Worm (Caenorhabditis elegans) whole organism, L3 larva: ENCODE data around the gene M28.8.
A peak's percentile ranks its signal among the peaks of the same experiment; 100 is the strongest.

Source experiments
- ZK546.5 ChIP-seq: sonication (generic microtip); optimal IDR thresholded peaks from 2 replicates; lab custom pipeline; 2017; ENCODE audit warnings: missing biosample characterization, missing genetic modification characterization
- ceh-16 ChIP-seq: sonication (generic microtip); optimal IDR thresholded peaks from 2 replicates; lab custom pipeline; 2017; ENCODE audit warnings: missing biosample characterization, missing genetic modification characterization
- egl-27 ChIP-seq: sonication (generic microtip); optimal IDR thresholded peaks from 4 replicates; lab custom pipeline; 2017; ENCODE audit warnings: missing biosample characterization, missing genetic modification reagents, missing genetic modification characterization
- egl-5 ChIP-seq: fragments of 150-350 bp; optimal IDR thresholded peaks from 2 replicates; lab custom pipeline; 2017; ENCODE audit warnings: missing biosample characterization, missing genetic modification reagents, missing genetic modification characterization, inconsistent platforms
- elt-2 ChIP-seq: sonication (generic microtip); optimal IDR thresholded peaks from 2 replicates; lab custom pipeline; 2016; ENCODE audit warnings: missing genetic modification reagents, mild to moderate bottlenecking, missing genetic modification characterization, missing compliant biosample characterization
- elt-3 ChIP-seq, 3 experiments: fragments of 150-350 bp in 1 of 3; sonication (generic microtip) in 2 of 3; optimal IDR thresholded peaks; 2 replicates in 2 of 3; 4 replicates in 1 of 3; lab custom pipeline; 2014 to 2017; ENCODE audit warnings: missing biosample characterization in 3 of 3, missing genetic modification characterization in 3 of 3
- fkh-10 ChIP-seq: sonication (generic microtip); optimal IDR thresholded peaks from 2 replicates; lab custom pipeline; 2017; ENCODE audit warnings: missing biosample characterization, missing genetic modification reagents, missing genetic modification characterization
- fos-1 ChIP-seq: fragments of 150-350 bp; optimal IDR thresholded peaks from 2 replicates; lab custom pipeline; 2014; ENCODE audit warnings: missing biosample characterization, missing genetic modification characterization
- hmg-11 ChIP-seq: sonication (generic microtip); optimal IDR thresholded peaks from 2 replicates; lab custom pipeline; 2016; ENCODE audit warnings: missing genetic modification characterization, missing compliant biosample characterization
- lin-15B ChIP-seq: fragments of 150-350 bp; optimal IDR thresholded peaks from 2 replicates; lab custom pipeline; 2014; ENCODE audit warnings: missing biosample characterization, missing genetic modification characterization
- lin-39 ChIP-seq: fragments of 150-350 bp; optimal IDR thresholded peaks from 2 replicates; lab custom pipeline; 2018; ENCODE audit warnings: missing biosample characterization, missing genetic modification reagents, missing genetic modification characterization
- lsy-12 ChIP-seq: sonication (generic microtip); optimal IDR thresholded peaks from 2 replicates; lab custom pipeline; 2016; ENCODE audit warnings: mild to moderate bottlenecking, missing genetic modification characterization, missing compliant biosample characterization
- mml-1 ChIP-seq: fragments of 150-350 bp; sonication (generic microtip); optimal IDR thresholded peaks from 3 replicates; lab custom pipeline; 2014; ENCODE audit warnings: missing biosample characterization, missing genetic modification characterization
- nfya-1 ChIP-seq: sonication (generic microtip); optimal IDR thresholded peaks from 2 replicates; lab custom pipeline; 2017; ENCODE audit warnings: missing genetic modification characterization, mild to moderate bottlenecking, missing compliant biosample characterization, antibody characterized with exemption, moderate library complexity; ENCODE audit not compliant: insufficient read depth
- nhr-11 ChIP-seq: fragments of 150-350 bp; optimal IDR thresholded peaks from 2 replicates; lab custom pipeline; 2014; ENCODE audit warnings: missing biosample characterization, missing genetic modification characterization
- nhr-12 ChIP-seq: fragments of 150-350 bp; optimal IDR thresholded peaks from 2 replicates; lab custom pipeline; 2014; ENCODE audit warnings: missing biosample characterization, missing genetic modification characterization
- nhr-23 ChIP-seq: fragments of 150-350 bp; optimal IDR thresholded peaks from 2 replicates; lab custom pipeline; 2014; ENCODE audit warnings: missing biosample characterization, missing genetic modification reagents, missing genetic modification characterization
- nhr-237 ChIP-seq: fragments of 150-350 bp; optimal IDR thresholded peaks from 2 replicates; lab custom pipeline; 2014; ENCODE audit warnings: missing biosample characterization, missing genetic modification characterization
- nhr-25 ChIP-seq: sonication (generic microtip); optimal IDR thresholded peaks from 2 replicates; lab custom pipeline; 2017; ENCODE audit warnings: missing biosample characterization, missing genetic modification characterization
- nhr-67 ChIP-seq: fragments of 150-350 bp; optimal IDR thresholded peaks from 2 replicates; lab custom pipeline; 2014; ENCODE audit warnings: missing biosample characterization, missing genetic modification characterization
- nhr-77 ChIP-seq: fragments of 150-350 bp; optimal IDR thresholded peaks from 2 replicates; lab custom pipeline; 2014; ENCODE audit warnings: missing biosample characterization, missing genetic modification characterization
- pha-4 ChIP-seq: fragments of 150-350 bp; optimal IDR thresholded peaks from 2 replicates; lab custom pipeline; 2014; ENCODE audit warnings: missing biosample characterization, missing genetic modification reagents, missing genetic modification characterization
- skn-1 ChIP-seq: fragments of 150-350 bp; optimal IDR thresholded peaks from 2 replicates; lab custom pipeline; 2014; ENCODE audit warnings: missing biosample characterization, missing genetic modification characterization
- snpc-4 ChIP-seq: fragments of 150-350 bp; optimal IDR thresholded peaks from 2 replicates; lab custom pipeline; 2014; ENCODE audit warnings: missing biosample characterization, missing genetic modification characterization
- tbx-2 ChIP-seq: sonication (generic microtip); optimal IDR thresholded peaks from 2 replicates; lab custom pipeline; 2016; ENCODE audit warnings: mild to moderate bottlenecking, missing genetic modification characterization, missing compliant biosample characterization
- unc-39 ChIP-seq: sonication (generic microtip); optimal IDR thresholded peaks from 4 replicates; lab custom pipeline; 2017; ENCODE audit warnings: missing biosample characterization, missing genetic modification characterization
- ztf-11 ChIP-seq: fragments of 150-350 bp; optimal IDR thresholded peaks from 2 replicates; lab custom pipeline; 2014; ENCODE audit warnings: missing biosample characterization, missing genetic modification characterization

M28.8 gene

ce11 chrII:10598970-10599369 is 29.1 kb upstream of the M28.8 start, which contains the start of gene C14A4.9:
TSS of gene C14A4.9 (plus strand) at chrII:10599337.
- peak; percentile 17 for TF ChIP-seq nhr-23 (tag; lab: Kevin White, UChicago)
- peak; percentile 11 to 84 (median 62) for TF ChIP-seq elt-3 (tag; optimal IDR thresholded peaks at IDR 0.05; lab: Kevin White, UChicago)
- no peak for TF ChIP-seq ceh-16 (tag; lab: Kevin White, UChicago)
- TF ChIP-seq nfya-1, result no peak
- no peak for TF ChIP-seq egl-5 (tag; lab: Kevin White, UChicago)

ce11 chrII:10602184-10602583 is 25.9 kb upstream of the M28.8 start, which contains the start of gene srv-2:
TSS of gene srv-2 (minus strand) at chrII:10602284.
- TF ChIP-seq egl-27 (tag; lab: Kevin White, UChicago), result no peak
- TF ChIP-seq skn-1, result no peak
- TF ChIP-seq lin-15B (tag; lab: Kevin White, UChicago), result no peak
- no peak for TF ChIP-seq nhr-67 (tag; lab: Kevin White, UChicago)
- no peak for TF ChIP-seq nfya-1

- TF ChIP-seq nfya-1 (peak; percentile 81), tbx-2 (tag; lab: Kevin White, UChicago) (no peak)
Observed at ce11 chrII:10603560-10603959, 24.5 kb upstream of the M28.8 start.

ce11 chrII:10605512-10605911 is 22.6 kb upstream of the M28.8 start, which contains the start of gene taf-13:
TSS of gene taf-13 (minus strand) at chrII:10605612.
- TF ChIP-seq nhr-237 (no peak), egl-5 (tag; lab: Kevin White, UChicago) (no peak), fos-1 (no peak)

- no peak for TF ChIP-seq nhr-77 (tag; lab: Kevin White, UChicago)
- peak; percentile 80 for TF ChIP-seq pha-4 (tag; lab: Kevin White, UChicago)
- TF ChIP-seq elt-2 (tag; lab: Kevin White, UChicago), result peak; percentile 43
- peak; percentile 5 for TF ChIP-seq nhr-23 (tag; lab: Kevin White, UChicago)
- TF ChIP-seq egl-27 (tag; lab: Kevin White, UChicago), result no peak
- TF ChIP-seq ZK546.5, result no peak
- no peak for TF ChIP-seq nhr-11 (tag; lab: Kevin White, UChicago)
- no peak for TF ChIP-seq ztf-11 (tag; lab: Kevin White, UChicago)
- peak; percentile 31 for TF ChIP-seq nfya-1
- TF ChIP-seq hmg-11 (tag; lab: Kevin White, UChicago), result peak; percentile 1
- no peak for TF ChIP-seq fkh-10 (GFP tag; lab: Kevin White, UChicago)
- TF ChIP-seq lin-39 (tag; lab: Kevin White, UChicago), result no peak
- peak; percentile 72 for TF ChIP-seq lin-15B (tag; lab: Kevin White, UChicago)
Observed at ce11 chrII:10607238-10607961, 20.7 kb upstream of the M28.8 start, which contains the start of gene ccm-3. TSS of gene ccm-3 (minus strand) at chrII:10607275.

ce11 chrII:10608821-10609220 is 19.2 kb upstream of the M28.8 start:
- TF ChIP-seq nhr-25 (tag; lab: Kevin White, UChicago) (no peak), snpc-4 (no peak), egl-27 (tag; lab: Kevin White, UChicago) (no peak), unc-39 (tag; lab: Kevin White, UChicago) (no peak), lsy-12 (tag; lab: Kevin White, UChicago) (no peak)

ce11 chrII:10612743-10613142 is 15.3 kb upstream of the M28.8 start, which contains the start of gene C14A4.12:
TSS of gene C14A4.12 (plus strand) at chrII:10613043.
- no peak for TF ChIP-seq nhr-12 (tag; lab: Kevin White, UChicago)
- peak; percentile 90 for TF ChIP-seq pha-4 (tag; lab: Kevin White, UChicago)
- no peak for TF ChIP-seq egl-5 (tag; lab: Kevin White, UChicago)
- no peak for TF ChIP-seq mml-1 (tag; lab: Kevin White, UChicago)
